Worm (Caenorhabditis elegans) whole organism, L2 larva: ENCODE data around the gene F20E11.17.

ENCODE experiments used
- aly-2 ChIP-seq: fragments of 150-350 bp; optimal IDR thresholded peaks from 2 replicates; lab custom pipeline; 2014; ENCODE audit warnings: missing biosample characterization, missing genetic modification characterization
- nhr-237 ChIP-seq: fragments of 150-350 bp; optimal IDR thresholded peaks from 2 replicates; lab custom pipeline; 2014; ENCODE audit warnings: missing biosample characterization, missing genetic modification characterization

ce11 chrV:17508493-17508892, 39.4 kb upstream of the F20E11.17 start, which contains the start of gene srw-32:
- no peak for TF ChIP-seq nhr-237 (tag; lab: Kevin White, UChicago)
- no peak for TF ChIP-seq aly-2 (tag; lab: Kevin White, UChicago)
